Worm (Caenorhabditis elegans) whole organism, L2 larva: Measurements from ENCODE around the gene pap-1.

Source experiments
- C34F6.9 ChIP-seq: fragments of 150-350 bp; optimal IDR thresholded peaks from 2 replicates; lab custom pipeline; 2014; ENCODE audit warnings: missing biosample characterization, missing genetic modification characterization
- R02D3.7 ChIP-seq: fragments of 150-350 bp; optimal IDR thresholded peaks from 2 replicates; lab custom pipeline; 2014; ENCODE audit warnings: missing biosample characterization, missing genetic modification characterization
- blmp-1 ChIP-seq: sonication (generic microtip); optimal IDR thresholded peaks from 2 replicates; lab custom pipeline; 2017; ENCODE audit warnings: missing genetic modification characterization, mild to moderate bottlenecking, missing compliant biosample characterization, antibody characterized with exemption, moderate library complexity; ENCODE audit not compliant: insufficient read depth
- crh-2 ChIP-seq: sonication (generic microtip); optimal IDR thresholded peaks from 2 replicates; lab custom pipeline; 2017; ENCODE audit warnings: missing biosample characterization, missing genetic modification characterization
- elt-1 ChIP-seq: fragments of 150-350 bp; optimal IDR thresholded peaks from 2 replicates; lab custom pipeline; 2014; ENCODE audit warnings: missing biosample characterization, missing genetic modification characterization
- elt-3 ChIP-seq: sonication (generic microtip); optimal IDR thresholded peaks from 2 replicates; lab custom pipeline; 2017; ENCODE audit warnings: missing biosample characterization, missing genetic modification characterization
- fos-1 ChIP-seq: fragments of 150-350 bp; optimal IDR thresholded peaks from 2 replicates; lab custom pipeline; 2014; ENCODE audit warnings: missing biosample characterization, missing genetic modification characterization
- gmeb-1 ChIP-seq: fragments of 150-350 bp; optimal IDR thresholded peaks from 2 replicates; lab custom pipeline; 2014; ENCODE audit warnings: missing biosample characterization, missing genetic modification characterization
- lin-11 ChIP-seq: fragments of 150-350 bp; sonication (generic microtip); optimal IDR thresholded peaks from 2 replicates; lab custom pipeline; 2014; ENCODE audit warnings: missing biosample characterization, missing genetic modification characterization, inconsistent platforms, mixed read lengths
- lin-13 ChIP-seq: fragments of 150-350 bp; optimal IDR thresholded peaks from 2 replicates; lab custom pipeline; 2014; ENCODE audit warnings: missing biosample characterization, missing genetic modification reagents, missing genetic modification characterization
- lin-39 ChIP-seq: fragments of 150-350 bp; optimal IDR thresholded peaks from 2 replicates; lab custom pipeline; 2014; ENCODE audit warnings: missing biosample characterization, missing genetic modification reagents, missing genetic modification characterization
- lsy-2 ChIP-seq, 2 experiments: fragments of 150-350 bp in 1 of 2; sonication (generic microtip) in 1 of 2; optimal IDR thresholded peaks; 2 replicates each; lab custom pipeline; 2014 to 2017; ENCODE audit warnings: missing biosample characterization in 2 of 2, missing genetic modification characterization in 2 of 2
- mab-5 ChIP-seq: fragments of 150-350 bp; optimal IDR thresholded peaks from 2 replicates; lab custom pipeline; 2014; ENCODE audit warnings: missing biosample characterization, missing genetic modification characterization
- mbf-1 ChIP-seq: sonication (generic microtip); optimal IDR thresholded peaks from 2 replicates; lab custom pipeline; 2017; ENCODE audit warnings: missing biosample characterization, missing genetic modification characterization
- nhr-12 ChIP-seq: fragments of 150-350 bp; optimal IDR thresholded peaks from 2 replicates; lab custom pipeline; 2014; ENCODE audit warnings: missing biosample characterization, missing genetic modification characterization
- nhr-21 ChIP-seq: fragments of 150-350 bp; optimal IDR thresholded peaks from 2 replicates; lab custom pipeline; 2014; ENCODE audit warnings: missing biosample characterization, missing genetic modification characterization
- nhr-23 ChIP-seq: fragments of 150-350 bp; optimal IDR thresholded peaks from 2 replicates; lab custom pipeline; 2014; ENCODE audit warnings: missing biosample characterization, missing genetic modification reagents, missing genetic modification characterization
- nhr-25 ChIP-seq: fragments of 150-350 bp; sonication (generic microtip); optimal IDR thresholded peaks from 3 replicates; lab custom pipeline; 2014; ENCODE audit warnings: missing biosample characterization, missing genetic modification characterization
- sem-4 ChIP-seq: fragments of 150-350 bp; optimal IDR thresholded peaks from 2 replicates; lab custom pipeline; 2014; ENCODE audit warnings: missing biosample characterization, missing genetic modification reagents, missing genetic modification characterization
- sma-3 ChIP-seq: sonication (generic microtip); optimal IDR thresholded peaks from 2 replicates; lab custom pipeline; 2016; ENCODE audit warnings: missing genetic modification reagents, missing genetic modification characterization, missing compliant biosample characterization
- sma-9 ChIP-seq, 2 experiments: fragments of 150-350 bp in 1 of 2; sonication (generic microtip) in 1 of 2; optimal IDR thresholded peaks; 2 replicates each; lab custom pipeline; 2014 to 2016; ENCODE audit warnings: missing genetic modification characterization in 2 of 2, mild to moderate bottlenecking in 1 of 2, missing biosample characterization in 1 of 2, missing compliant biosample characterization in 1 of 2, missing genetic modification reagents in 1 of 2, moderate library complexity in 1 of 2
- snpc-4 ChIP-seq: fragments of 150-350 bp; optimal IDR thresholded peaks from 2 replicates; lab custom pipeline; 2014; ENCODE audit warnings: missing biosample characterization, missing genetic modification characterization
- unc-39 ChIP-seq: fragments of 150-350 bp; optimal IDR thresholded peaks from 2 replicates; lab custom pipeline; 2014; ENCODE audit warnings: missing biosample characterization, missing genetic modification characterization
- unc-55 ChIP-seq: fragments of 150-350 bp; sonication (generic microtip); optimal IDR thresholded peaks from 3 replicates; lab custom pipeline; 2014; ENCODE audit warnings: missing biosample characterization, missing genetic modification reagents, missing genetic modification characterization
- unc-62 ChIP-seq: fragments of 150-350 bp; optimal IDR thresholded peaks from 2 replicates; lab custom pipeline; 2014; ENCODE audit warnings: missing biosample characterization, missing genetic modification reagents, missing genetic modification characterization
- zag-1 ChIP-seq: fragments of 150-350 bp; optimal IDR thresholded peaks from 2 replicates; lab custom pipeline; 2014; ENCODE audit warnings: missing biosample characterization, missing genetic modification characterization
- ztf-11 ChIP-seq: sonication (generic microtip); optimal IDR thresholded peaks from 2 replicates; lab custom pipeline; 2017; ENCODE audit warnings: missing biosample characterization, missing genetic modification characterization

The pap-1 gene

ce11 chrV:10435198-10435597, 6.6 kb upstream of the pap-1 start:
- TF ChIP-seq fos-1 (tag; lab: Kevin White, UChicago), result peak; percentile 70
- no peak for TF ChIP-seq mab-5 (tag; lab: Kevin White, UChicago)
- TF ChIP-seq nhr-12 (tag; lab: Kevin White, UChicago), result no peak
- TF ChIP-seq unc-39, result no peak
- no peak for TF ChIP-seq nhr-23 (tag; lab: Kevin White, UChicago)
- peak; percentile 42 for TF ChIP-seq crh-2 (tag; lab: Kevin White, UChicago)
- TF ChIP-seq zag-1 (tag; lab: Kevin White, UChicago), result no peak
- TF ChIP-seq sma-9 (GFP tag; optimal IDR thresholded peaks at IDR 0.05; lab: Kevin White, UChicago), result peak; percentile 18
- no peak for TF ChIP-seq sma-9 (tag; optimal IDR thresholded peaks at IDR 0.05; lab: Kevin White, UChicago)
- TF ChIP-seq mbf-1, result no peak

- TF ChIP-seq sma-9 (GFP tag; optimal IDR thresholded peaks at IDR 0.05; lab: Kevin White, UChicago), result no peak
- TF ChIP-seq sma-9 (tag; optimal IDR thresholded peaks at IDR 0.05; lab: Kevin White, UChicago), result no peak
- no peak for TF ChIP-seq sem-4 (tag; lab: Kevin White, UChicago)
These were observed 5.2 kb upstream of the pap-1 start, which contains the start of gene set-22 for ce11 chrV:10436612-10437011. Gene set-22 (plus strand): TSS chrV:10436912.

- TF ChIP-seq snpc-4 (tag; lab: Kevin White, UChicago), result no peak
- TF ChIP-seq, all 48 proteins: peak for 0
These were observed 1.1 kb upstream of the pap-1 start, which contains the start of gene snf-10 for ce11 chrV:10440723-10441122. Gene snf-10 (minus strand): TSS chrV:10440823.

ce11 chrV:10453466-10453865, 11.7 kb downstream of the pap-1 start, which contains the start of gene Y32F6A.5:
Gene Y32F6A.5 (minus strand): TSS chrV:10453605.
- TF ChIP-seq lin-13 (GFP tag; lab: Kevin White, UChicago) (no peak), C34F6.9 (tag; lab: Kevin White, UChicago) (peak; percentile 26), sma-9 (GFP tag; optimal IDR thresholded peaks at IDR 0.05; lab: Kevin White, UChicago) (peak; percentile 11), sma-9 (tag; optimal IDR thresholded peaks at IDR 0.05; lab: Kevin White, UChicago) (no peak), unc-55 (GFP tag; lab: Kevin White, UChicago) (no peak), R02D3.7 (tag; lab: Kevin White, UChicago) (no peak)

- TF ChIP-seq lin-11 (no peak), unc-62 (GFP tag; lab: Kevin White, UChicago) (no peak), elt-1 (tag; lab: Kevin White, UChicago) (no peak), lsy-2 (tag; optimal IDR thresholded peaks at IDR 0.05; lab: Kevin White, UChicago) (no peak), lin-39 (tag; lab: Kevin White, UChicago) (no peak), gmeb-1 (tag; lab: Kevin White, UChicago) (no peak), crh-2 (tag; lab: Kevin White, UChicago) (no peak), blmp-1 (tag; lab: Kevin White, UChicago) (no peak)
- TF ChIP-seq, all 48 proteins: peak for 0
These were observed 15.5 kb downstream of the pap-1 start, which contains the start of gene F22E12.1 for ce11 chrV:10457247-10457646. Gene F22E12.1 (minus strand): TSS chrV:10457347.

- peak; percentile 17 for TF ChIP-seq sma-9 (GFP tag; optimal IDR thresholded peaks at IDR 0.05; lab: Kevin White, UChicago)
- TF ChIP-seq sma-9 (tag; optimal IDR thresholded peaks at IDR 0.05; lab: Kevin White, UChicago), result no peak
- TF ChIP-seq fos-1 (tag; lab: Kevin White, UChicago), result peak; percentile 2
- no peak for TF ChIP-seq lin-13 (GFP tag; lab: Kevin White, UChicago)
- TF ChIP-seq sma-3 (GFP tag; lab: Kevin White, UChicago), result peak; percentile 10
- peak; percentile 25 for TF ChIP-seq nhr-21 (tag; lab: Kevin White, UChicago)
These were observed 18.9 kb downstream of the pap-1 start for ce11 chrV:10460685-10461084.

ce11 chrV:10462066-10462465, 20.3 kb downstream of the pap-1 start, which contains the start of gene chw-1:
Gene chw-1 (plus strand): TSS chrV:10462282.
- TF ChIP-seq unc-62 (GFP tag; lab: Kevin White, UChicago), result no peak
- TF ChIP-seq lin-39 (tag; lab: Kevin White, UChicago), result no peak
- TF ChIP-seq elt-3 (tag; lab: Kevin White, UChicago), result no peak
- no peak for TF ChIP-seq ztf-11 (tag; lab: Kevin White, UChicago)
- peak; percentile 9 for TF ChIP-seq nhr-25 (tag; lab: Kevin White, UChicago)
